Worm (Caenorhabditis elegans) whole organism, L4 larva: ENCODE measurements around the gene C12D8.21.
A peak's percentile ranks its signal among the peaks of the same experiment; 100 is the strongest.

Experiments used
- Y105C5A.15 ChIP-seq: fragments of 200-800 bp; sonication (Bioruptor generic); IDR thresholded peaks from 2 replicates; pipeline ENCODE4 v1.3.6; 2022; ENCODE audit warnings: missing genetic modification characterization, missing compliant biosample characterization
- Y75B8A.6 ChIP-seq: fragments of 200-800 bp; sonication (Bioruptor generic); IDR thresholded peaks from 2 replicates; pipeline ENCODE4 v1.3.6; 2022; ENCODE audit warnings: missing genetic modification reagents, missing genetic modification characterization, missing compliant biosample characterization
- aha-1 ChIP-seq: fragments of 150-350 bp; peaks from one replicate; lab custom pipeline; 2014; ENCODE audit warnings: missing biosample characterization, missing genetic modification characterization
- ama-1 ChIP-seq: fragments of 150-350 bp; optimal IDR thresholded peaks from 2 replicates; lab custom pipeline; 2014; ENCODE audit warnings: inconsistent platforms, mixed read lengths
- arid-1 ChIP-seq: fragments of 200-800 bp; sonication (Bioruptor generic); conservative IDR thresholded peaks from 2 replicates; pipeline ENCODE4 v1.3.6; 2022; ENCODE audit warnings: missing genetic modification reagents, missing genetic modification characterization, missing compliant biosample characterization
- ceh-28 ChIP-seq: fragments of 150-350 bp; optimal IDR thresholded peaks from 2 replicates; lab custom pipeline; 2014; ENCODE audit warnings: missing biosample characterization, missing genetic modification reagents, missing genetic modification characterization
- ctbp-1 ChIP-seq: fragments of 200-800 bp; sonication (Bioruptor generic); IDR thresholded peaks from 2 replicates; pipeline ENCODE4 v1.3.6; 2022; ENCODE audit warnings: missing genetic modification reagents, missing genetic modification characterization, missing compliant biosample characterization
- daf-12 ChIP-seq: fragments of 150-350 bp; optimal IDR thresholded peaks from 2 replicates; lab custom pipeline; 2014; ENCODE audit warnings: missing biosample characterization, missing genetic modification reagents, missing genetic modification characterization
- daf-16 ChIP-seq, 3 experiments: sonication (generic microtip); optimal IDR thresholded peaks; 2 replicates each; lab custom pipeline; 2016 to 2017; ENCODE audit warnings: missing genetic modification characterization in 3 of 3, missing genetic modification reagents in 3 of 3, mild to moderate bottlenecking in 2 of 3, missing compliant biosample characterization in 2 of 3, missing biosample characterization in 1 of 3, moderate library complexity in 1 of 3
- daf-19 ChIP-seq: fragments of 200-800 bp; sonication (Bioruptor generic); conservative IDR thresholded peaks from 2 replicates; pipeline ENCODE4 v1.3.6; 2022; ENCODE audit warnings: missing genetic modification characterization, missing compliant biosample characterization
- dmd-6 ChIP-seq: fragments of 200-800 bp; sonication (Bioruptor generic); IDR thresholded peaks from 2 replicates; pipeline ENCODE4 v1.3.6; 2022; ENCODE audit warnings: missing genetic modification reagents, missing genetic modification characterization, missing compliant biosample characterization
- duxl-1 ChIP-seq: sonication (generic microtip); optimal IDR thresholded peaks from 2 replicates; lab custom pipeline; 2016; ENCODE audit warnings: mild to moderate bottlenecking, missing genetic modification characterization, moderate library complexity, missing compliant biosample characterization; ENCODE audit not compliant: poor library complexity
- dve-1 ChIP-seq: sonication (generic microtip); optimal IDR thresholded peaks from 2 replicates; lab custom pipeline; 2017; ENCODE audit warnings: antibody characterized with exemption, mild to moderate bottlenecking, missing genetic modification characterization, missing compliant biosample characterization; ENCODE audit not compliant: insufficient read depth
- fos-1 ChIP-seq: fragments of 150-350 bp; optimal IDR thresholded peaks from 2 replicates; lab custom pipeline; 2014; ENCODE audit warnings: missing biosample characterization, missing genetic modification characterization
- hlh-11 ChIP-seq: fragments of 200-800 bp; sonication (Bioruptor generic); optimal IDR thresholded peaks from 2 replicates; lab custom pipeline; 2018; ENCODE audit warnings: mild to moderate bottlenecking, missing genetic modification characterization, missing compliant biosample characterization
- jun-1 ChIP-seq: fragments of 150-350 bp; optimal IDR thresholded peaks from 2 replicates; lab custom pipeline; 2014; ENCODE audit warnings: missing biosample characterization, missing genetic modification reagents, missing genetic modification characterization
- lin-1 ChIP-seq: fragments of 200-800 bp; sonication (Bioruptor generic); IDR thresholded peaks from 2 replicates; pipeline ENCODE4 v1.3.6; 2022; ENCODE audit warnings: missing genetic modification reagents, missing genetic modification characterization, missing compliant biosample characterization
- lir-3 ChIP-seq: sonication (generic microtip); optimal IDR thresholded peaks from 2 replicates; lab custom pipeline; 2016; ENCODE audit warnings: mild to moderate bottlenecking, missing genetic modification characterization, missing compliant biosample characterization
- lsy-2 ChIP-seq, 2 experiments: fragments of 150-350 bp in 1 of 2; sonication (generic microtip) in 1 of 2; optimal IDR thresholded peaks; 2 replicates each; lab custom pipeline; 2014 to 2017; ENCODE audit warnings: missing biosample characterization in 2 of 2, missing genetic modification characterization in 2 of 2
- mdl-1 ChIP-seq, 2 experiments: fragments of 150-350 bp in 1 of 2; sonication (generic microtip) in 1 of 2; optimal IDR thresholded peaks; 2 replicates each; lab custom pipeline; 2014 to 2017; ENCODE audit warnings: missing biosample characterization in 2 of 2, missing genetic modification characterization in 2 of 2
- mep-1 ChIP-seq: fragments of 150-350 bp; sonication (generic microtip); optimal IDR thresholded peaks from 3 replicates; lab custom pipeline; 2014; ENCODE audit warnings: missing biosample characterization, missing genetic modification characterization
- mes-2 ChIP-seq: sonication (generic microtip); optimal IDR thresholded peaks from 2 replicates; lab custom pipeline; 2016; ENCODE audit warnings: missing genotype, mild to moderate bottlenecking, missing genetic modification characterization, missing compliant biosample characterization; ENCODE audit not compliant: poor library complexity, severe bottlenecking
- mxl-2 ChIP-seq: fragments of 200-800 bp; sonication (Bioruptor generic); conservative IDR thresholded peaks from 2 replicates; pipeline ENCODE4 v1.3.6; 2022; ENCODE audit warnings: missing genetic modification reagents, missing genetic modification characterization, missing compliant biosample characterization
- mxl-3 ChIP-seq: fragments of 200-800 bp; sonication (Bioruptor generic); optimal IDR thresholded peaks from 2 replicates; lab custom pipeline; 2018; ENCODE audit warnings: mild to moderate bottlenecking, missing genetic modification characterization, missing compliant biosample characterization
- nhr-102 ChIP-seq: sonication (generic microtip); optimal IDR thresholded peaks from 2 replicates; lab custom pipeline; 2016; ENCODE audit warnings: mild to moderate bottlenecking, missing genetic modification characterization, moderate library complexity, missing compliant biosample characterization
- nhr-28 ChIP-seq: fragments of 150-350 bp; optimal IDR thresholded peaks from 2 replicates; lab custom pipeline; 2014; ENCODE audit warnings: missing biosample characterization, missing genetic modification characterization
- nhr-76 ChIP-seq: fragments of 150-350 bp; optimal IDR thresholded peaks from 2 replicates; lab custom pipeline; 2014; ENCODE audit warnings: missing biosample characterization, missing genetic modification characterization
- pha-4 ChIP-seq, 2 experiments: fragments of 150-350 bp in 1 of 2; fragments of 200-800 bp in 1 of 2; sonication (Bioruptor generic) in 1 of 2; IDR thresholded peaks in 1 of 2; optimal IDR thresholded peaks in 1 of 2; 2 replicates each; pipeline versions ENCODE4 v1.3.6 to Lab custom; 2014 to 2022; ENCODE audit warnings: missing genetic modification characterization in 2 of 2, missing genetic modification reagents in 2 of 2, missing biosample characterization in 1 of 2, missing compliant biosample characterization in 1 of 2
- pqm-1 ChIP-seq: sonication (generic microtip); optimal IDR thresholded peaks from 2 replicates; lab custom pipeline; 2017; ENCODE audit warnings: missing biosample characterization, missing genetic modification characterization
- snpc-1.2 ChIP-seq: fragments of 200-800 bp; sonication (Bioruptor generic); IDR thresholded peaks from 2 replicates; pipeline ENCODE4 v1.3.6; 2022; ENCODE audit warnings: missing genetic modification reagents, missing genetic modification characterization, missing compliant biosample characterization
- spr-1 ChIP-seq: sonication (generic microtip); optimal IDR thresholded peaks from 2 replicates; lab custom pipeline; 2016; ENCODE audit warnings: mild to moderate bottlenecking, missing genetic modification characterization, missing compliant biosample characterization
- spr-3 ChIP-seq: fragments of 200-800 bp; sonication (Bioruptor generic); optimal IDR thresholded peaks from 2 replicates; lab custom pipeline; 2018; ENCODE audit warnings: mild to moderate bottlenecking, missing genetic modification characterization, missing compliant biosample characterization
- tra-1 ChIP-seq: fragments of 200-800 bp; sonication (Bioruptor generic); IDR thresholded peaks from 2 replicates; pipeline ENCODE4 v1.3.6; 2022; ENCODE audit warnings: missing genetic modification reagents, missing genetic modification characterization, missing compliant biosample characterization
- vab-7 ChIP-seq: fragments of 200-800 bp; sonication (Bioruptor generic); IDR thresholded peaks from 2 replicates; pipeline ENCODE4 v1.3.6; 2022; ENCODE audit warnings: missing genetic modification reagents, missing genetic modification characterization, missing compliant biosample characterization
- zip-11 ChIP-seq: fragments of 200-800 bp; sonication (Bioruptor generic); IDR thresholded peaks from 2 replicates; pipeline ENCODE4 v1.3.6; 2022; ENCODE audit warnings: missing genetic modification characterization, missing compliant biosample characterization
- zip-2 ChIP-seq: fragments of 150-350 bp; optimal IDR thresholded peaks from 2 replicates; lab custom pipeline; 2014; ENCODE audit warnings: missing biosample characterization, missing genetic modification characterization

The C12D8.21 gene

DNA sequence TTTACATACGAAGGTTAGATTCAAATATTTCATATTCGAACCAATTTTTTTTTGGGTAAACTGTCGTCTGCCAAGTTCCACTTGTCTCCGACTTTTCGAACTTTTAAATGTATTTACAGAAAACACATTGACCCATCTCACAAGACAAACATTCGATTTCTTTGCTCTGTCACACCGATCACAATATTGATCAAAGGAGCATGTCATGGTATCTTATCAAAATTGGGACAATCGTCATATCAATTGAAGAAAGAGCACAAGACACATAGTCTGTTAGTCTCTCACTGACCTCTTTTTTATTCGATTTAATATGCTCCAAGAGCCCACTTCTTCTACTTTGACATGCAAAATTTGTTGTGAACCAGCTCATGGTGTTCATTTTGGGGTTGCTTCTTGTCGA is 15.1 kb upstream of the C12D8.21 start, which contains the start of gene nhr-232 (continued):
- TF ChIP-seq jun-1: no peak
- TF ChIP-seq lir-3 (tag; lab: Kevin White, UChicago): no peak
- no peak for TF ChIP-seq vab-7 (GFP tag; lab: Robert Waterston, UW)
- TF ChIP-seq arid-1 (GFP tag; lab: Robert Waterston, UW): no peak
- TF ChIP-seq dmd-6 (GFP tag; lab: Robert Waterston, UW): peak; percentile 91
- no peak for TF ChIP-seq mdl-1 (tag; optimal IDR thresholded peaks at IDR 0.05; lab: Kevin White, UChicago)
- no peak for TF ChIP-seq zip-2 (tag; lab: Kevin White, UChicago)
- TF ChIP-seq Y75B8A.6 (GFP tag; lab: Robert Waterston, UW): no peak
- no peak for TF ChIP-seq ceh-28 (tag; lab: Kevin White, UChicago)
- no peak for TF ChIP-seq daf-19 (GFP tag; lab: Robert Waterston, UW)
- peak; percentile 52 for TF ChIP-seq mxl-3 (GFP tag; lab: Kevin White, UChicago)
- no peak for TF ChIP-seq duxl-1 (tag; lab: Kevin White, UChicago)
- TF ChIP-seq tra-1 (GFP tag; lab: Robert Waterston, UW): no peak
- no peak for TF ChIP-seq fos-1 (tag; lab: Kevin White, UChicago)
- no peak for TF ChIP-seq spr-1 (tag; lab: Kevin White, UChicago)
- no peak for TF ChIP-seq daf-12
- TF ChIP-seq mxl-2 (GFP tag; lab: Robert Waterston, UW): no peak
- peak; percentile 64 for TF ChIP-seq dve-1 (tag; lab: Kevin White, UChicago)
- TF ChIP-seq spr-3 (GFP tag; lab: Kevin White, UChicago): no peak
- TF ChIP-seq hlh-11 (tag; lab: Kevin White, UChicago): peak; percentile 75
- TF ChIP-seq Y105C5A.15: no peak
- no peak for TF ChIP-seq nhr-76 (tag; lab: Kevin White, UChicago)
- no peak for TF ChIP-seq zip-11 (GFP tag; lab: Robert Waterston, UW)
- no peak for TF ChIP-seq nhr-102 (tag; lab: Kevin White, UChicago)

DNA sequence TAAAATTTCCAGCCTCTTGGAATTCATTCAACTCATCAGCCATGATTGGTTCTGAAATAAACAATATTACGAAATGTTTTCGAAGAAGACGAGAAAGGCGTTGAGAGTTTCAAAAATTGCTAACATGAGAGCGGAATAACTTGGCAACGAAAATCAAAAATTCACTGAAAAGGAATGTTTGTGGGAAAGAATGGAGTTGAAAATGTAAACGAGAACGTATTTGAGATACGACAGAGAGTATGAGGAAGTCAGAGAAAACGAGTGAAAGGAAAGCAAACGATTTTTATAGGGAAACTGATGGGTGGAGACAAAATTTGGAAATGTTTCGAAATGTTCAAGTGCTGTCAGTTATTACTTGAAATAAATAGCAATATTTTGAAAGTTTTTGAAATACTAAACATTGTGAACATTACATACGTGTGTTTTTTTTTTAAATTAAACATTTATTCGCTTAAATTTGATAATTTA is 14.1 kb upstream of the C12D8.21 start, which contains the start of gene rop-1:
TSS of gene rop-1 (minus strand) at position 51 of the 468 bp plus-strand sequence.
- TF ChIP-seq daf-16 (GFP tag; optimal IDR thresholded peaks at IDR 0.05; lab: Kevin White, UChicago): no peak
- TF ChIP-seq daf-16 (tag; optimal IDR thresholded peaks at IDR 0.05; lab: Kevin White, UChicago): peak; percentile 64
- TF ChIP-seq dve-1 (tag; lab: Kevin White, UChicago): peak; percentile 58
- peak; percentile 59 for TF ChIP-seq ama-1
- TF ChIP-seq mes-2 (tag; lab: Kevin White, UChicago): no peak
- no peak for TF ChIP-seq daf-12
- TF ChIP-seq pha-4 (GFP tag; IDR thresholded peaks at IDR 0.05; lab: Robert Waterston, UW): no peak
- peak; percentile 68 for TF ChIP-seq pha-4 (tag; optimal IDR thresholded peaks at IDR 0.05; lab: Kevin White, UChicago)
- TF ChIP-seq pqm-1: peak; percentile 12
- TF ChIP-seq nhr-28 (tag; lab: Kevin White, UChicago): peak; percentile 37
- TF ChIP-seq zip-2 (tag; lab: Kevin White, UChicago): peak; percentile 94

DNA sequence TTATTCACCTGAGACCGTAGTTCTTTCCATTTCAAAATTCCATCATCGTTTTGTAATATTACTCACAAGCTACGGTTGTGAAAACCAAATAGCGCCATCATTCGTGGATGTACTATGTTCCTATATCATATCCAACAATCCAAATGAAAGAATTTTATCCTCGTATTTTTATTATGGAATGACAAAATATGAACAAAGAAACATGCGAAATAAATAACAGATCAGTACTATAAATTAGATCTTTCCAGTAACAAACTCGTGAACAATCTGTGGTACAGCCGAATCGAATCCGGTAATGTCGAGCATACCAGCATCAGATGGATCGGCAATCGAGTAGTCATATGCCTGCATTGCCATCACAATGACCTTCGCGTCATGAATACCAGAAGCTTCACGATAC is 11.7 kb upstream of the C12D8.21 start:
- no peak for TF ChIP-seq daf-16 (GFP tag; optimal IDR thresholded peaks at IDR 0.05; lab: Kevin White, UChicago)
- peak; percentile 15 for TF ChIP-seq daf-16 (tag; optimal IDR thresholded peaks at IDR 0.05; lab: Kevin White, UChicago)
- peak; percentile 76 for TF ChIP-seq aha-1 (tag; lab: Kevin White, UChicago)
- TF ChIP-seq mdl-1 (tag; optimal IDR thresholded peaks at IDR 0.05; lab: Kevin White, UChicago): no peak
- TF ChIP-seq lsy-2 (tag; optimal IDR thresholded peaks at IDR 0.05; lab: Kevin White, UChicago): peak in 1 of 2 experiments; percentile 41
- TF ChIP-seq ctbp-1 (GFP tag; lab: Robert Waterston, UW): no peak
- peak; percentile 8 for TF ChIP-seq mep-1
- TF ChIP-seq fos-1 (tag; lab: Kevin White, UChicago): peak; percentile 23
- no peak for TF ChIP-seq lin-1
- TF ChIP-seq ama-1: peak; percentile 80
- TF ChIP-seq snpc-1.2 (GFP tag; lab: Robert Waterston, UW): no peak
